Fruit fly (Drosophila melanogaster): Measurements from ENCODE around the gene ND-51.

ND-51 gene

dm6 chr2L:6082936-6083627 lies 20.5 kb upstream of the ND-51 start (continued):
- TF ChIP-seq CG13287 (GFP tag; IDR thresholded peaks at IDR 0.05; ENCODE audit: partially characterized antibody) (0 out of 2 replicates have a peak, but pooled peaks have one; percentile 26), Ssrp (tag; optimal IDR thresholded peaks at IDR 0.05) (no peak), CG10654 (GFP tag; optimal IDR thresholded peaks at IDR 0.05) (no peak), maf-S (GFP tag; optimal IDR thresholded peaks at IDR 0.05) (no peak), CG11398 (GFP tag; optimal IDR thresholded peaks at IDR 0.05) (no peak), chm (GFP tag; IDR thresholded peaks at IDR 0.05) (no peak), emc (GFP tag; optimal IDR thresholded peaks at IDR 0.05) (no peak), CG9437 (GFP tag; optimal IDR thresholded peaks at IDR 0.05) (no peak), CG17802 (tag; optimal IDR thresholded peaks at IDR 0.05) (no peak), exex (tag; optimal IDR thresholded peaks at IDR 0.05) (peak; percentile 88), CG31224 (GFP tag; IDR thresholded peaks at IDR 0.05) (no peak), cad (GFP tag; optimal IDR thresholded peaks at IDR 0.05) (no peak), Dad (GFP tag; optimal IDR thresholded peaks at IDR 0.05) (no peak), aop (GFP tag; IDR thresholded peaks at IDR 0.05) (no peak), CG32532 (GFP tag; IDR thresholded peaks at IDR 0.05) (no peak; the same call in 1 of the 2 replicates), Trl (optimal IDR thresholded peaks at IDR 0.05) (peak; percentile 10 to 87), Trl (GFP tag; optimal IDR thresholded peaks at IDR 0.05) (no peak), CG6791 (GFP tag; IDR thresholded peaks at IDR 0.05; ENCODE audit: partially characterized antibody) (0 out of 3 replicates have a peak, but pooled peaks have one; percentile 13), pho (GFP tag; optimal IDR thresholded peaks at IDR 0.05) (no peak), her (GFP tag; optimal IDR thresholded peaks at IDR 0.05) (no peak), CG6854 (GFP tag; optimal IDR thresholded peaks at IDR 0.05) (no peak), CG2116 (GFP tag; optimal IDR thresholded peaks at IDR 0.05) (peak; percentile 18), Ets97D (GFP tag; optimal IDR thresholded peaks at IDR 0.05) (no peak), Taf1 (GFP tag; IDR thresholded peaks at IDR 0.05) (no peak), Chrac-16 (GFP tag; optimal IDR thresholded peaks at IDR 0.05) (no peak), CG7839 (tag; optimal IDR thresholded peaks at IDR 0.05) (no peak), NfI (GFP tag; optimal IDR thresholded peaks at IDR 0.05) (no peak), stwl (tag; optimal IDR thresholded peaks at IDR 0.05) (no peak), CG5180 (GFP tag; optimal IDR thresholded peaks at IDR 0.05) (no peak), CG17359 (tag; optimal IDR thresholded peaks at IDR 0.05) (no peak), Fer1 (GFP tag; optimal IDR thresholded peaks at IDR 0.05) (peak; percentile 57), p53 (GFP tag; optimal IDR thresholded peaks at IDR 0.05) (no peak), Sox102F (GFP tag; optimal IDR thresholded peaks at IDR 0.05) (peak; percentile 1), ranshi (GFP tag; IDR thresholded peaks at IDR 0.05) (no peak), sna (GFP tag; IDR thresholded peaks at IDR 0.05; ENCODE audit: partially characterized antibody) (no peak), Atf-2 (GFP tag; optimal IDR thresholded peaks at IDR 0.05) (no peak), bsh (GFP tag; optimal IDR thresholded peaks at IDR 0.05) (no peak), CG6254 (GFP tag; optimal IDR thresholded peaks at IDR 0.05) (no peak), CG3163 (GFP tag; optimal IDR thresholded peaks at IDR 0.05) (no peak), pfk (GFP tag; optimal IDR thresholded peaks at IDR 0.05) (no peak), CG12219 (GFP tag; optimal IDR thresholded peaks at IDR 0.05) (peak; percentile 9), eve (GFP tag; optimal IDR thresholded peaks at IDR 0.05) (peak in 1 of 2 experiments; percentile 88), CG1832 (GFP tag; optimal IDR thresholded peaks at IDR 0.05) (no peak), Xrp1 (GFP tag; IDR thresholded peaks at IDR 0.05) (no peak), abd-A (tag; optimal IDR thresholded peaks at IDR 0.05) (peak; percentile 66), CG14667 (GFP tag; IDR thresholded peaks at IDR 0.05) (no peak), Hr39 (optimal IDR thresholded peaks at IDR 0.05) (no peak), Xbp1 (GFP tag; optimal IDR thresholded peaks at IDR 0.05) (no peak), twi (tag; optimal IDR thresholded peaks at IDR 0.05) (no peak), Ada2b (GFP tag; IDR thresholded peaks at IDR 0.05) (no peak), CG15696 (tag; optimal IDR thresholded peaks at IDR 0.05) (no peak)
